Worm (Caenorhabditis elegans) whole organism, young adult: ENCODE measurements around the gene C50F4.8.
A peak's percentile ranks its signal among the peaks of the same experiment; 100 is the strongest.

Experiments
- B0019.2 ChIP-seq: fragments of 200-800 bp; sonication (Bioruptor generic); conservative IDR thresholded peaks from 2 replicates; pipeline ENCODE4 v1.3.6; 2022; ENCODE audit warnings: missing genetic modification reagents, missing genetic modification characterization, missing compliant biosample characterization
- B0035.1 ChIP-seq: sonication (generic microtip); optimal IDR thresholded peaks from 2 replicates; lab custom pipeline; 2016; ENCODE audit warnings: missing genetic modification characterization, mild to moderate bottlenecking, missing compliant biosample characterization, missing genotype, missing genetic modification reagents
- F33H1.4 ChIP-seq: fragments of 200-800 bp; sonication (Bioruptor generic); IDR thresholded peaks from 2 replicates; pipeline ENCODE4 v1.3.6; 2022; ENCODE audit warnings: missing genetic modification reagents, missing genetic modification characterization, missing compliant biosample characterization
- F57C9.4 ChIP-seq: sonication (generic microtip); optimal IDR thresholded peaks from 2 replicates; lab custom pipeline; 2017; ENCODE audit warnings: mild to moderate bottlenecking, missing genetic modification characterization, missing compliant biosample characterization
- T26A5.8 ChIP-seq: sonication (generic microtip); optimal IDR thresholded peaks from 2 replicates; lab custom pipeline; 2016; ENCODE audit warnings: missing genetic modification characterization, missing compliant biosample characterization
- Y67H2A.10 ChIP-seq: fragments of 200-800 bp; sonication (Bioruptor generic); conservative IDR thresholded peaks from 2 replicates; pipeline ENCODE4 v1.3.6; 2022; ENCODE audit warnings: missing genetic modification reagents, missing genetic modification characterization, missing compliant biosample characterization
- Y95B8A.8 ChIP-seq: fragments of 200-800 bp; sonication (Bioruptor generic); IDR thresholded peaks from 2 replicates; pipeline ENCODE4 v1.3.6; 2022; ENCODE audit warnings: missing genetic modification reagents, missing genetic modification characterization, missing compliant biosample characterization
- ama-1 ChIP-seq, 3 experiments: fragments of 150-350 bp in 1 of 3; sonication (generic microtip) in 2 of 3; optimal IDR thresholded peaks; 2 replicates each; lab custom pipeline; 2014 to 2018; ENCODE audit warnings: missing biosample characterization in 2 of 3, missing genetic modification characterization in 2 of 3, missing genetic modification reagents in 2 of 3
- aptf-3 ChIP-seq: fragments of 200-800 bp; sonication (Bioruptor generic); IDR thresholded peaks from 2 replicates; pipeline ENCODE4 v1.3.6; 2022; ENCODE audit warnings: missing genetic modification characterization, missing compliant biosample characterization
- ccch-3 ChIP-seq: fragments of 200-800 bp; sonication (Bioruptor generic); optimal IDR thresholded peaks from 2 replicates; lab custom pipeline; 2018; ENCODE audit warnings: mild to moderate bottlenecking, missing genetic modification characterization, missing compliant biosample characterization
- ceh-58 ChIP-seq: fragments of 200-800 bp; sonication (Bioruptor generic); IDR thresholded peaks from 2 replicates; pipeline ENCODE4 v1.3.6; 2022; ENCODE audit warnings: missing genetic modification characterization, missing compliant biosample characterization
- ceh-79 ChIP-seq: sonication (generic microtip); optimal IDR thresholded peaks from 2 replicates; lab custom pipeline; 2017; ENCODE audit warnings: mild to moderate bottlenecking, missing genetic modification characterization, missing compliant biosample characterization
- chd-7 ChIP-seq: sonication (generic microtip); optimal IDR thresholded peaks from 2 replicates; lab custom pipeline; 2016; ENCODE audit warnings: mild to moderate bottlenecking, missing genetic modification characterization, moderate library complexity, missing compliant biosample characterization
- dpff-1 ChIP-seq: sonication (generic microtip); optimal IDR thresholded peaks from 2 replicates; lab custom pipeline; 2017; ENCODE audit warnings: mild to moderate bottlenecking, missing genetic modification characterization, missing compliant biosample characterization
- egl-18 ChIP-seq: fragments of 200-800 bp; sonication (Bioruptor generic); IDR thresholded peaks from 2 replicates; pipeline ENCODE4 v1.3.6; 2022; ENCODE audit warnings: missing genetic modification reagents, missing genetic modification characterization, missing compliant biosample characterization
- egrh-3 ChIP-seq: fragments of 200-800 bp; sonication (Bioruptor generic); IDR thresholded peaks from 2 replicates; pipeline ENCODE4 v1.3.6; 2022; ENCODE audit warnings: missing genetic modification reagents, missing genetic modification characterization, missing compliant biosample characterization
- gei-17 ChIP-seq: fragments of 200-800 bp; sonication (Bioruptor generic); optimal IDR thresholded peaks from 2 replicates; lab custom pipeline; 2018; ENCODE audit warnings: mild to moderate bottlenecking, missing genetic modification characterization, missing compliant biosample characterization
- him-1 ChIP-seq: sonication (generic microtip); optimal IDR thresholded peaks from 2 replicates; lab custom pipeline; 2016; ENCODE audit warnings: missing genotype, missing genetic modification reagents, missing genetic modification characterization, missing compliant biosample characterization
- lin-35 ChIP-seq, 3 experiments: fragments of 150-350 bp in 2 of 3; sonication (generic microtip) in 1 of 3; optimal IDR thresholded peaks; 2 replicates each; lab custom pipeline; 2014 to 2018; ENCODE audit warnings: missing biosample characterization in 3 of 3, missing genetic modification characterization in 3 of 3, missing genetic modification reagents in 3 of 3
- lin-40 ChIP-seq: sonication (generic microtip); optimal IDR thresholded peaks from 2 replicates; lab custom pipeline; 2016; ENCODE audit warnings: missing genetic modification characterization, mild to moderate bottlenecking, missing compliant biosample characterization, missing genotype, missing genetic modification reagents
- lin-54 ChIP-seq: fragments of 200-800 bp; sonication (Bioruptor generic); optimal IDR thresholded peaks from 2 replicates; lab custom pipeline; 2018; ENCODE audit warnings: mild to moderate bottlenecking, missing genetic modification characterization, missing compliant biosample characterization
- madf-3 ChIP-seq: fragments of 200-800 bp; sonication (Bioruptor generic); IDR thresholded peaks from 2 replicates; pipeline ENCODE4 v1.3.6; 2022; ENCODE audit warnings: missing genetic modification reagents, missing genetic modification characterization, missing compliant biosample characterization
- mes-4 ChIP-seq: sonication (generic microtip); optimal IDR thresholded peaks from 2 replicates; lab custom pipeline; 2016; ENCODE audit warnings: missing genotype, missing genetic modification characterization, missing compliant biosample characterization
- mxl-1 ChIP-seq: sonication (generic microtip); optimal IDR thresholded peaks from 2 replicates; lab custom pipeline; 2016; ENCODE audit warnings: missing genetic modification characterization, missing compliant biosample characterization
- nhr-179 ChIP-seq: sonication (generic microtip); optimal IDR thresholded peaks from 2 replicates; lab custom pipeline; 2016; ENCODE audit warnings: mild to moderate bottlenecking, missing genetic modification characterization, missing compliant biosample characterization
- repo-1 ChIP-seq: sonication (generic microtip); optimal IDR thresholded peaks from 2 replicates; lab custom pipeline; 2017; ENCODE audit warnings: mild to moderate bottlenecking, missing genetic modification characterization, missing compliant biosample characterization
- sea-2 ChIP-seq: fragments of 200-800 bp; sonication (Bioruptor generic); IDR thresholded peaks from 2 replicates; pipeline ENCODE4 v1.3.6; 2022; ENCODE audit warnings: missing genetic modification characterization, missing compliant biosample characterization
- tbx-9 ChIP-seq: sonication (generic microtip); optimal IDR thresholded peaks from 2 replicates; lab custom pipeline; 2016; ENCODE audit warnings: borderline replicate concordance, missing genetic modification characterization, inconsistent platforms, missing compliant biosample characterization
- tlf-1 ChIP-seq: fragments of 200-800 bp; sonication (Bioruptor generic); optimal IDR thresholded peaks from 2 replicates; lab custom pipeline; 2018; ENCODE audit warnings: mild to moderate bottlenecking, missing genetic modification characterization, missing compliant biosample characterization
- unc-62 ChIP-seq: fragments of 150-350 bp; optimal IDR thresholded peaks from 2 replicates; lab custom pipeline; 2014; ENCODE audit warnings: missing biosample characterization, missing genetic modification reagents, missing genetic modification characterization
- xnd-1 ChIP-seq: sonication (generic microtip); optimal IDR thresholded peaks from 2 replicates; lab custom pipeline; 2016; ENCODE audit warnings: missing genotype, missing genetic modification reagents, missing genetic modification characterization, missing compliant biosample characterization
- ztf-22 ChIP-seq: fragments of 200-800 bp; sonication (Bioruptor generic); optimal IDR thresholded peaks from 2 replicates; lab custom pipeline; 2018; ENCODE audit warnings: mild to moderate bottlenecking, missing genetic modification characterization, moderate library complexity, missing compliant biosample characterization
- ztf-3 ChIP-seq: fragments of 200-800 bp; sonication (Bioruptor generic); optimal IDR thresholded peaks from 2 replicates; lab custom pipeline; 2018; ENCODE audit warnings: mild to moderate bottlenecking, missing genetic modification characterization, missing compliant biosample characterization
- ztf-6 ChIP-seq: fragments of 200-800 bp; sonication (Bioruptor generic); IDR thresholded peaks from 2 replicates; pipeline ENCODE4 v1.3.6; 2022; ENCODE audit warnings: missing genetic modification reagents, missing genetic modification characterization, missing compliant biosample characterization

C50F4.8 gene

ce11 chrV:9503152-9503817 is 15.4 kb downstream of the C50F4.8 start (continued):
- TF ChIP-seq lin-40 = no peak
- no peak for TF ChIP-seq egrh-3 (GFP tag; lab: Robert Waterston, UW)
- TF ChIP-seq tlf-1 (GFP tag; lab: Kevin White, UChicago) = no peak
- no peak for TF ChIP-seq F57C9.4 (tag; lab: Kevin White, UChicago)
- no peak for TF ChIP-seq ztf-22
- peak; percentile 46 for TF ChIP-seq T26A5.8 (tag; lab: Kevin White, UChicago)
- peak; percentile 74 for TF ChIP-seq repo-1 (tag; lab: Kevin White, UChicago)
- TF ChIP-seq tbx-9 (tag; lab: Kevin White, UChicago) = no peak
- no peak for TF ChIP-seq Y95B8A.8
- TF ChIP-seq mxl-1 (tag; lab: Kevin White, UChicago) = peak; percentile 30
- no peak for TF ChIP-seq xnd-1 (tag; lab: Kevin White, UChicago)

ce11 chrV:9500826-9501451 is 17.7 kb downstream of the C50F4.8 start, which contains the start of gene swt-5:
Gene swt-5 (plus strand): TSS chrV:9501401.
- TF ChIP-seq madf-3 (GFP tag; lab: Robert Waterston, UW) (no peak), chd-7 (tag; lab: Kevin White, UChicago) (no peak), B0019.2 (GFP tag; lab: Robert Waterston, UW) (no peak)

ce11 chrV:9499295-9499694 is 19.4 kb downstream of the C50F4.8 start:
- TF ChIP-seq egl-18 = no peak
- no peak for TF ChIP-seq unc-62
- no peak for TF ChIP-seq aptf-3 (GFP tag; lab: Robert Waterston, UW)
- no peak for TF ChIP-seq ztf-3
- TF ChIP-seq lin-35 (GFP tag; optimal IDR thresholded peaks at IDR 0.05; lab: Kevin White, UChicago) = no peak
- no peak for TF ChIP-seq madf-3 (GFP tag; lab: Robert Waterston, UW)
- no peak for TF ChIP-seq ceh-58
- no peak for TF ChIP-seq dpff-1 (tag; lab: Kevin White, UChicago)
- TF ChIP-seq mes-4 (tag; lab: Kevin White, UChicago) = no peak
- TF ChIP-seq B0019.2 (GFP tag; lab: Robert Waterston, UW) = no peak
- TF ChIP-seq him-1 = no peak
- TF ChIP-seq ztf-6 = no peak
- no peak for TF ChIP-seq ccch-3
- no peak for TF ChIP-seq gei-17

- TF ChIP-seq mes-4 (tag; lab: Kevin White, UChicago) = no peak
- no peak for TF ChIP-seq nhr-179 (tag; lab: Kevin White, UChicago)
- TF ChIP-seq sea-2 (GFP tag; lab: Robert Waterston, UW) = no peak
- no peak for TF ChIP-seq B0035.1 (tag; lab: Kevin White, UChicago)
- no peak for TF ChIP-seq ama-1 (optimal IDR thresholded peaks at IDR 0.05; lab: Kevin White, UChicago)
- TF ChIP-seq ama-1 (GFP tag; optimal IDR thresholded peaks at IDR 0.05; lab: Kevin White, UChicago) = no peak
- TF ChIP-seq repo-1 (tag; lab: Kevin White, UChicago) = no peak
- no peak for TF ChIP-seq F33H1.4
- TF ChIP-seq ceh-79 (tag; lab: Kevin White, UChicago) = no peak
- TF ChIP-seq Y67H2A.10 (GFP tag; lab: Robert Waterston, UW) = no peak
- TF ChIP-seq madf-3 (GFP tag; lab: Robert Waterston, UW) = no peak
- TF ChIP-seq lin-54 (GFP tag; lab: Kevin White, UChicago) = no peak
- no peak for TF ChIP-seq lin-40
Measured at ce11 chrV:9496742-9497141, 21.9 kb downstream of the C50F4.8 start, which contains the start of gene gsnl-1. Gene gsnl-1 (plus strand): TSS chrV:9497042.
